Worm (Caenorhabditis elegans): ENCODE measurements around the gene F28B12.6.

F28B12.6 gene

ce11 chrII:5940815-5941214 lies at the start of gene F28B12.6:
TSS of gene F28B12.6 (plus strand) at chrII:5940863.
- TF ChIP-seq ztf-29 (GFP tag; IDR thresholded peaks at IDR 0.05) (no peak), cog-1 (tag; optimal IDR thresholded peaks at IDR 0.05) (no peak), klf-2 (GFP tag; conservative IDR thresholded peaks at IDR 0.05) (no peak), flt-1 (GFP tag; IDR thresholded peaks at IDR 0.05) (no peak), ztf-23 (GFP tag; IDR thresholded peaks at IDR 0.05) (no peak), tab-1 (GFP tag; IDR thresholded peaks at IDR 0.05) (no peak), med-1 (GFP tag; optimal IDR thresholded peaks at IDR 0.05; ENCODE audit: insufficient read depth) (no peak), ref-1 (GFP tag; conservative IDR thresholded peaks at IDR 0.05) (no peak), T22C8.4 (GFP tag; IDR thresholded peaks at IDR 0.05) (no peak)

ce11 chrII:5892813-5893212 lies 47.9 kb upstream of the F28B12.6 start:
- TF ChIP-seq T22C8.4 (GFP tag; IDR thresholded peaks at IDR 0.05) (no peak), ztf-23 (GFP tag; IDR thresholded peaks at IDR 0.05) (no peak), cog-1 (tag; optimal IDR thresholded peaks at IDR 0.05) (no peak), ref-1 (GFP tag; conservative IDR thresholded peaks at IDR 0.05) (no peak), tab-1 (GFP tag; IDR thresholded peaks at IDR 0.05) (no peak), med-1 (GFP tag; optimal IDR thresholded peaks at IDR 0.05; ENCODE audit: insufficient read depth) (no peak), klf-2 (GFP tag; conservative IDR thresholded peaks at IDR 0.05) (no peak)

ce11 chrII:5895870-5896269 lies 44.8 kb upstream of the F28B12.6 start, which contains the start of gene F59G1.4:
TSS of gene F59G1.4 (plus strand) at chrII:5896170.
- TF ChIP-seq flt-1 (GFP tag; IDR thresholded peaks at IDR 0.05) (no peak), ref-1 (GFP tag; conservative IDR thresholded peaks at IDR 0.05) (no peak), med-1 (GFP tag; optimal IDR thresholded peaks at IDR 0.05; ENCODE audit: insufficient read depth) (no peak), T22C8.4 (GFP tag; IDR thresholded peaks at IDR 0.05) (no peak), cog-1 (tag; optimal IDR thresholded peaks at IDR 0.05) (no peak), tab-1 (GFP tag; IDR thresholded peaks at IDR 0.05) (no peak)

DNA sequence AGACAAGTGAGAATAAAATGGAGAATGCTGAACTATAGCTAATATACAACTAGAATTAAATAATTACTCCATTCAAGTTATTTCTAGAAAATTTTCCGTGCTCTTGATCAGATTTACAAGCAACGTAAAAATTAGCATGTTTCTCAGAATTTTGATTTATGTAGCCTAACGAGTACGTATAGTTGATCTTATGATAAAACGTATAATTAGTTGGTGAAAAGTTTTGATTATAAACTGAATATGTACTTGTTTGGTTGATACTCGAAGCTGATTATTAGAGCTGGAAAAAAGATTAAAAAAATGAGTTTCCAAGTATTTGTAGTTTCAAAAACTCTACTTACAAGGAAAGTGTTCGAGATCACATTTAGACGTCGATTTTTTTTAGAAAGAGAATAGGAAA lies 44.2 kb upstream of the F28B12.6 start:
- no peak for TF ChIP-seq cog-1 (tag; optimal IDR thresholded peaks at IDR 0.05)
- TF ChIP-seq ztf-29 (GFP tag; IDR thresholded peaks at IDR 0.05): no peak
- TF ChIP-seq ztf-23 (GFP tag; IDR thresholded peaks at IDR 0.05): no peak
- no peak for TF ChIP-seq tab-1 (GFP tag; IDR thresholded peaks at IDR 0.05)
- no peak for TF ChIP-seq klf-2 (GFP tag; conservative IDR thresholded peaks at IDR 0.05)

- TF ChIP-seq ztf-29 (GFP tag; IDR thresholded peaks at IDR 0.05) (no peak), T22C8.4 (GFP tag; IDR thresholded peaks at IDR 0.05) (no peak), cog-1 (tag; optimal IDR thresholded peaks at IDR 0.05) (no peak), flt-1 (GFP tag; IDR thresholded peaks at IDR 0.05) (no peak), ztf-23 (GFP tag; IDR thresholded peaks at IDR 0.05) (no peak), ref-1 (GFP tag; conservative IDR thresholded peaks at IDR 0.05) (no peak), tab-1 (GFP tag; IDR thresholded peaks at IDR 0.05) (no peak), med-1 (GFP tag; optimal IDR thresholded peaks at IDR 0.05; ENCODE audit: insufficient read depth) (no peak), klf-2 (GFP tag; conservative IDR thresholded peaks at IDR 0.05) (no peak)
These were observed 41.6 kb upstream of the F28B12.6 start for ce11 chrII:5899080-5899479.

DNA sequence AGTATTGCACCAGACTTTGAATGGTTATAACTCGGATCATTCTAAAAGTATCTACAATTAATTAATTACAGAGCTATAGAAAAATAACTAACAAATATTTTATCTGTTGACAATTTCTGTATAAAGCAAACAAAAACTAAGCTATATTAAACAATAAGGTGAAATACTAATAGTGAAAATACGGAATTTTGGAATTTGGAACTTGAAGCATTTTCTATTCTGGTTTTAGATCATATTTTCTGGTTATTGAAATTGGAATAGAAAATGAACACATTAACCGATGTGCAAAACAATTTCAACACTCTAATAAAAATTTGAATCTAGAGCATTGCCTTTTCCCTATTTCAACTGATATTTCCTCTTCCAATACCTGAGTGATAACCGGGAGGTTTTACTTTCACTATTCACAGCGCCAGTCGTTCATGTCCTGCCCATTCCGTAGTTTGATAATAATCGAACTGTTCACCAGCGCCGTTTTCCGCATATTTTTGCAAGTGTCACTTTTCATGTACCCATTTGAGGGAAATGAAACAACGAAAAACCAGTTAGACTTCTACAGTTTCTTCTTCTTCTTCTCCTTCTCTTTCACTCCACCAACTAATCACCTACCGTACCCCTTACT lies 40.7 kb upstream of the F28B12.6 start:
- TF ChIP-seq ztf-29 (GFP tag; IDR thresholded peaks at IDR 0.05) (no peak), ztf-23 (GFP tag; IDR thresholded peaks at IDR 0.05) (no peak), T22C8.4 (GFP tag; IDR thresholded peaks at IDR 0.05) (no peak), med-1 (GFP tag; optimal IDR thresholded peaks at IDR 0.05; ENCODE audit: insufficient read depth) (no peak), ref-1 (GFP tag; conservative IDR thresholded peaks at IDR 0.05) (no peak), flt-1 (GFP tag; IDR thresholded peaks at IDR 0.05) (no peak), cog-1 (tag; optimal IDR thresholded peaks at IDR 0.05) (no peak)

- TF ChIP-seq med-1 (GFP tag; optimal IDR thresholded peaks at IDR 0.05; ENCODE audit: insufficient read depth): no peak
These were observed 39.1 kb upstream of the F28B12.6 start for ce11 chrII:5901407-5902026.

- TF ChIP-seq tab-1 (GFP tag; IDR thresholded peaks at IDR 0.05) (no peak), med-1 (GFP tag; optimal IDR thresholded peaks at IDR 0.05; ENCODE audit: insufficient read depth) (no peak), T22C8.4 (GFP tag; IDR thresholded peaks at IDR 0.05) (no peak), ztf-29 (GFP tag; IDR thresholded peaks at IDR 0.05) (no peak)
These were observed 38.5 kb upstream of the F28B12.6 start for ce11 chrII:5902139-5902538.

- TF ChIP-seq klf-2 (GFP tag; conservative IDR thresholded peaks at IDR 0.05): no peak
- TF ChIP-seq flt-1 (GFP tag; IDR thresholded peaks at IDR 0.05): no peak
- no peak for TF ChIP-seq ztf-29 (GFP tag; IDR thresholded peaks at IDR 0.05)
- no peak for TF ChIP-seq med-1 (GFP tag; optimal IDR thresholded peaks at IDR 0.05; ENCODE audit: insufficient read depth)
- TF ChIP-seq T22C8.4 (GFP tag; IDR thresholded peaks at IDR 0.05): no peak
- TF ChIP-seq cog-1 (tag; optimal IDR thresholded peaks at IDR 0.05): no peak
These were observed 36.4 kb upstream of the F28B12.6 start, which contains the start of gene tsp-18 for ce11 chrII:5904252-5904651. TSS of gene tsp-18 (plus strand) at chrII:5904552.

ce11 chrII:5906274-5906673 lies 34.4 kb upstream of the F28B12.6 start, which contains the start of gene F59G1.8:
TSS of gene F59G1.8 (plus strand) at chrII:5906566.
- TF ChIP-seq T22C8.4 (GFP tag; IDR thresholded peaks at IDR 0.05) (no peak), ref-1 (GFP tag; conservative IDR thresholded peaks at IDR 0.05) (no peak), klf-2 (GFP tag; conservative IDR thresholded peaks at IDR 0.05) (no peak), cog-1 (tag; optimal IDR thresholded peaks at IDR 0.05) (no peak), flt-1 (GFP tag; IDR thresholded peaks at IDR 0.05) (no peak), tab-1 (GFP tag; IDR thresholded peaks at IDR 0.05) (no peak), ztf-23 (GFP tag; IDR thresholded peaks at IDR 0.05) (no peak), ztf-29 (GFP tag; IDR thresholded peaks at IDR 0.05) (no peak), med-1 (GFP tag; optimal IDR thresholded peaks at IDR 0.05; ENCODE audit: insufficient read depth) (no peak)

Measured in whole organism, midembryonic.